Fruit fly (Drosophila melanogaster) whole organism: ENCODE measurements around the gene EloA.

ENCODE experiments used
- CG8478 ChIP-seq: fragments of >200 bp; optimal IDR thresholded peaks from 2 replicates; lab custom pipeline; 2018; ENCODE audit warnings: inconsistent platforms
- Dll ChIP-seq: fragments of >200 bp; optimal IDR thresholded peaks from 2 replicates; lab custom pipeline; 2017
- EcR ChIP-seq, 2 experiments: fragments of >200 bp; optimal IDR thresholded peaks; 2 replicates each; lab custom pipeline; 2017; ENCODE audit warnings: missing biosample characterization in 2 of 2, missing genetic modification characterization in 2 of 2, missing genetic modification reagents in 2 of 2
- pan ChIP-seq: fragments of >200 bp; optimal IDR thresholded peaks from 2 replicates; lab custom pipeline; 2017
- psq ChIP-seq: fragments of >200 bp; optimal IDR thresholded peaks from 2 replicates; lab custom pipeline; 2017
- usp ChIP-seq: fragments of >200 bp; optimal IDR thresholded peaks from 2 replicates; lab custom pipeline; 2017; ENCODE audit warnings: missing biosample characterization, missing genetic modification characterization, mixed read lengths

DNA sequence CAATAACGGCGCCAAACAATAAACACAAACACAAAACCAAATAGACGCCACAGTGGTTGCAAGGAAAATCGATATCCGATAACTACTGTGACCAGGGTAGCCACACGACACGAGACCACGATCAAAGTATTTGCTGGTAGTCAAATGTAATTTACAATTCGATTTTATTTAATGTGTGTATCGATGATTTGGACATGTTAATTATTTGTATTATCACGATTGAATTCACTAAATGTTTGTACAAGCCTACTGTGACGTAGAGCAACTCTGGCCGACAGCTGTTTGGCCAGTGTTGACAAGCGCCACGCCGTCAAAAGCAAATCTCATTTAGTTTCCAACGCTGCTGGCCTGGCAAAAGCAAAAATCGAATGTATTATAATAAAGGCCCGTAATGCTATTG is at the start of gene EloA, which contains the start of gene Rad60:
- TF ChIP-seq pan (no peak), EcR (GFP tag; optimal IDR thresholded peaks at IDR 0.05; lab: Kevin White, UChicago) (no peak), psq (no peak), CG8478 (lab: Kevin White, UChicago) (no peak), usp (GFP tag; lab: Kevin White, UChicago) (no peak), Dll (lab: Kevin White, UChicago) (no peak)
